Worm (Caenorhabditis elegans): Measurements from ENCODE around the gene cdkr-3.
A peak's percentile ranks its signal among the peaks of the same experiment; 100 is the strongest.

Gene cdkr-3

DNA sequence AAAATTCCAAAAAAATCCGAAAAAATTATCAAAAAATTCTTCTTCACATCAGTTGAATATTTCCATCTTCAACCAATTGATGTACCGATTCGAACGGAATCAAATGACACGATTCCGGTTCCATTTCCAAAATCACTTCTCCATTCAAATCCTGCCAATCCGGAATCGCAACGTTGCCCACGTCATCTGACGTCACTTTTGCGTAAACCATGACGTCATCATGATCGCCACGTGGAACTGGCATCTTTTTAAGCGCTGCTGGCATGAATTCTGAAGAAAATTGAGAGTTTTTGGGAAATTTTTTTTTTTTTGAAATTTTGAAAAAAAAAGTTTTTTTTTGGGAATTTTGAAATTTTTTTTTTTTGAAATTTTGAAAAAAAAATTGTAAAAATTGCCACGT is 34.7 kb upstream of the cdkr-3 start:
- TF ChIP-seq hif-1 (tag; optimal IDR thresholded peaks at IDR 0.05): no peak
- TF ChIP-seq lin-15B (tag; optimal IDR thresholded peaks at IDR 0.05): no peak
- TF ChIP-seq hmg-1.1 (GFP tag; IDR thresholded peaks at IDR 0.05): no peak
- TF ChIP-seq pqm-1 (tag; optimal IDR thresholded peaks at IDR 0.05): no peak
- TF ChIP-seq aly-2 (tag; optimal IDR thresholded peaks at IDR 0.05): no peak
- no peak for TF ChIP-seq zfp-3 (GFP tag; conservative IDR thresholded peaks at IDR 0.05)
- no peak for TF ChIP-seq ceh-32 (tag; optimal IDR thresholded peaks at IDR 0.05; ENCODE audit: poor library complexity)
- TF ChIP-seq daf-19 (GFP tag; conservative IDR thresholded peaks at IDR 0.05): no peak
- no peak for TF ChIP-seq F37D6.2 (tag; optimal IDR thresholded peaks at IDR 0.05)
- no peak for TF ChIP-seq lin-39 (tag; optimal IDR thresholded peaks at IDR 0.05)
- TF ChIP-seq F44E2.7 (GFP tag; IDR thresholded peaks at IDR 0.05): no peak
- TF ChIP-seq ZK546.5 (tag; optimal IDR thresholded peaks at IDR 0.05): no peak
- TF ChIP-seq ztf-11 (tag; optimal IDR thresholded peaks at IDR 0.05): no peak
- no peak for TF ChIP-seq fkh-10 (GFP tag; optimal IDR thresholded peaks at IDR 0.05)

DNA sequence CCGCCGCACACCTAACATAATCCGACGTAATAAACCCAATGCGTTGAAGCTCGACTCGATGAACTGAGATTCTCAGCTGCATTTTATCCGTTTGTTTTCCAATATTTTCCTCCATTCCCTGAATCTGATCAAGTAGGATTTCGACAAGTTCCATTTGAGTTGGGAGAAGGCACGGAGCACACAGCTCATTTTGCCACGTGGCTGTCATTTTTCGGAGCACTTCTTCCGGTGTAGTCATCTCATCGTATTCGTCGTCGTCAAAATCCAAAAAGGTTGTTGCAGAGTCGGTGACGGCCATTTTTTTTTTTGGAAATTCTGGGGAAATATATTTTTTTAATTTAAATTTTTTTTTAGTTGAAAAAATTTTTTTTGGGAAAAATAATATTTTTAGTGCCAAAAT is 32.5 kb upstream of the cdkr-3 start, which contains the start of gene sld-5:
Gene sld-5 (minus strand): TSS at position 317 of the 400 bp plus-strand sequence.
- TF ChIP-seq nhr-28 (tag; optimal IDR thresholded peaks at IDR 0.05): no peak
- TF ChIP-seq php-3 (GFP tag; IDR thresholded peaks at IDR 0.05): no peak
- no peak for TF ChIP-seq zfp-2 (tag; optimal IDR thresholded peaks at IDR 0.05)
- TF ChIP-seq aha-1 (tag): peak; percentile 93

DNA sequence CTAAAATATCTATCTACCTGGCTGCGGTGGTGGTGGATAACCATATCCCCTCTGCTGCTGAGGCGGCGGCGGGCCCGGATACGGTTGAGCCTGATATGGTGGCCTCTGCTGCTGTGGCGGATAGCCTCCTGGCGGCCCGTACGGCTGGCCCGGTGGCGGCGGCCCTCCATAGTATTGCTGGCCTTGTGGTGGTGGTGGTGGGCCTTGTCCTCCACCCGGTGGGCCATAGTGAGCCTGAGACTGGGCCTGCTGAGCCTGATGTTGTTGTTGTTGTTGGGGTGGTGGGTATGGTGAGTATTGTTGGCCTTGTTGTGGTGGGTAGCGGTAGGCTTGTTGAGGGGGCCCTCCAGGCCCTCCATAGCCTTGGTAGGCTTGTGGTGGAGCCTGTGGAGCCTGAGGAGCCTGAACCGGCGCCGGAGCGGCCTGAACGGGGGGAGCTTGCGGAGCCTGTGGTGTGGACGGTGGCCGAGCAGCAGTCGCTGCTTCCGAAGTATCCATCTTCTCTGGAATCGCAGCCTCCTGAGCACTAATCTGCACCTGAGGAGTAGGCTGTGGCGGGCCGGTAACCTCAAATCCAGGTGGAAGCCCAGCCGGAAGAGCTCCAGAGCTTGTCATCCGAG is 28.6 kb upstream of the cdkr-3 start:
- TF ChIP-seq tra-1 (GFP tag; IDR thresholded peaks at IDR 0.05): no peak
- no peak for TF ChIP-seq F37D6.2 (tag; optimal IDR thresholded peaks at IDR 0.05)
- TF ChIP-seq T20F7.1 (GFP tag; optimal IDR thresholded peaks at IDR 0.05): no peak
- TF ChIP-seq ctbp-1 (GFP tag; IDR thresholded peaks at IDR 0.05): no peak
- TF ChIP-seq unc-62 (GFP tag; optimal IDR thresholded peaks at IDR 0.05 in 1 of 2): peak in 1 of 2 experiments; percentile 18
- no peak for TF ChIP-seq unc-62 (tag; optimal IDR thresholded peaks at IDR 0.05)
- TF ChIP-seq daf-16 (GFP tag; optimal IDR thresholded peaks at IDR 0.05): no peak
- no peak for TF ChIP-seq daf-16 (tag; optimal IDR thresholded peaks at IDR 0.05)
- peak; percentile 97 for TF ChIP-seq set-16 (GFP tag; IDR thresholded peaks at IDR 0.05)
- no peak for TF ChIP-seq nhr-11 (tag; optimal IDR thresholded peaks at IDR 0.05)
- TF ChIP-seq F44E2.7 (GFP tag; IDR thresholded peaks at IDR 0.05): peak; percentile 66; the same call in 1 of the 2 replicates
- TF ChIP-seq lin-13 (GFP tag; optimal IDR thresholded peaks at IDR 0.05): no peak
- TF ChIP-seq pha-4 (GFP tag; IDR thresholded peaks at IDR 0.05): peak; percentile 28; the same call in 1 of the 2 replicates
- TF ChIP-seq pha-4 (tag; optimal IDR thresholded peaks at IDR 0.05): no peak
- TF ChIP-seq lsy-2 (tag; optimal IDR thresholded peaks at IDR 0.05): no peak
- no peak for TF ChIP-seq egl-43 (GFP tag; IDR thresholded peaks at IDR 0.05)
- TF ChIP-seq hlh-11 (tag; optimal IDR thresholded peaks at IDR 0.05): no peak
- TF ChIP-seq fos-1 (tag; optimal IDR thresholded peaks at IDR 0.05): no peak
- TF ChIP-seq gei-8 (GFP tag; optimal IDR thresholded peaks at IDR 0.05): no peak
- no peak for TF ChIP-seq php-3 (GFP tag; IDR thresholded peaks at IDR 0.05)
- no peak for TF ChIP-seq vab-7 (GFP tag; IDR thresholded peaks at IDR 0.05)
- TF ChIP-seq rbr-2 (tag; optimal IDR thresholded peaks at IDR 0.05): no peak
- 0 out of 2 replicates have a peak, but pooled peaks have one; percentile 8 for TF ChIP-seq F26F4.8 (GFP tag; conservative IDR thresholded peaks at IDR 0.05)

All from whole organism, L4 larva.